Fruit fly (Drosophila melanogaster) whole organism, embryonic: ENCODE data around the gene Kah.

ENCODE experiments used
- Blimp-1 ChIP-seq: fragments of 200-800 bp; sonication (Bioruptor generic); optimal IDR thresholded peaks from 3 replicates; lab custom pipeline; 2018; ENCODE audit warnings: missing biosample characterization, missing genetic modification characterization, mild to moderate bottlenecking, moderate library complexity, missing genetic modification reagents
- CG10366 ChIP-seq: fragments of 200-800 bp; sonication (Bioruptor generic); IDR thresholded peaks from 2 replicates; pipeline ENCODE4 v1.3.6; 2022; ENCODE audit warnings: missing biosample characterization, missing genetic modification characterization
- CG10431 ChIP-seq: fragments of 200-800 bp; sonication (Bioruptor generic); optimal IDR thresholded peaks from 3 replicates; lab custom pipeline; 2018; ENCODE audit warnings: missing biosample characterization, mild to moderate bottlenecking, missing genetic modification characterization
- CG11085 ChIP-seq: fragments of 200-800 bp; sonication (Bioruptor generic); IDR thresholded peaks from 2 replicates; pipeline ENCODE4 v1.3.6; 2022; ENCODE audit warnings: missing biosample characterization, missing genetic modification characterization
- CG11456 ChIP-seq: fragments of 200-800 bp; sonication (Bioruptor generic); IDR thresholded peaks from 3 replicates; pipeline ENCODE4 v1.3.6; 2022; ENCODE audit warnings: missing biosample characterization, missing genetic modification characterization
- CG12219 ChIP-seq: fragments of 200-800 bp; sonication (Bioruptor generic); optimal IDR thresholded peaks from 3 replicates; lab custom pipeline; 2018; ENCODE audit warnings: missing biosample characterization, mild to moderate bottlenecking, missing genetic modification characterization
- CG13775 ChIP-seq: fragments of 200-800 bp; sonication (Bioruptor generic); optimal IDR thresholded peaks from 3 replicates; lab custom pipeline; 2017; ENCODE audit warnings: missing biosample characterization, mild to moderate bottlenecking, missing genetic modification characterization
- CG13894 ChIP-seq: fragments of 200-800 bp; sonication (Bioruptor generic); optimal IDR thresholded peaks from 3 replicates; lab custom pipeline; 2018; ENCODE audit warnings: missing biosample characterization, mild to moderate bottlenecking, missing genetic modification characterization, moderate library complexity
- CG15011 ChIP-seq: fragments of 200-800 bp; sonication (Bioruptor generic); optimal IDR thresholded peaks from 3 replicates; lab custom pipeline; 2018; ENCODE audit warnings: missing biosample characterization, mild to moderate bottlenecking, missing genetic modification characterization
- CG1529 ChIP-seq: fragments of 200-800 bp; sonication (Bioruptor generic); optimal IDR thresholded peaks from 3 replicates; lab custom pipeline; 2018; ENCODE audit warnings: missing biosample characterization, missing genetic modification characterization
- CG15601 ChIP-seq: fragments of 200-800 bp; sonication (Bioruptor generic); optimal IDR thresholded peaks from 3 replicates; lab custom pipeline; 2019; ENCODE audit warnings: missing biosample characterization, mild to moderate bottlenecking, missing genetic modification characterization, moderate library complexity
- CG17328 ChIP-seq: fragments of 200-800 bp; sonication (Bioruptor generic); IDR thresholded peaks from 2 replicates; pipeline ENCODE4 v1.3.6; 2022; ENCODE audit warnings: missing biosample characterization, missing genetic modification characterization
- CG17829 ChIP-seq: fragments of 200-800 bp; optimal IDR thresholded peaks from 2 replicates; lab custom pipeline; 2019; ENCODE audit warnings: missing biosample characterization, mild to moderate bottlenecking, missing genetic modification characterization, moderate library complexity
- CG2202 ChIP-seq: fragments of 200-800 bp; sonication (Bioruptor generic); optimal IDR thresholded peaks from 2 replicates; lab custom pipeline; 2018; ENCODE audit warnings: missing biosample characterization, mild to moderate bottlenecking, missing genetic modification characterization
- CG2875 ChIP-seq: fragments of 200-800 bp; sonication (Bioruptor generic); optimal IDR thresholded peaks from 2 replicates; lab custom pipeline; 2017; ENCODE audit warnings: missing biosample characterization, mild to moderate bottlenecking, missing genetic modification characterization, missing genetic modification reagents
- CG4820 ChIP-seq: fragments of 200-800 bp; sonication (Bioruptor generic); optimal IDR thresholded peaks from 3 replicates; lab custom pipeline; 2016; ENCODE audit warnings: missing biosample characterization, missing genetic modification characterization
- CG7987 ChIP-seq: fragments of 200-800 bp; sonication (Bioruptor generic); optimal IDR thresholded peaks from 2 replicates; lab custom pipeline; 2018; ENCODE audit warnings: missing biosample characterization, mild to moderate bottlenecking, missing genetic modification characterization, moderate library complexity
- CG9437 ChIP-seq: fragments of 200-800 bp; sonication (Bioruptor generic); optimal IDR thresholded peaks from 2 replicates; lab custom pipeline; 2018; ENCODE audit warnings: missing biosample characterization, mild to moderate bottlenecking, missing genetic modification characterization
- CG9727 ChIP-seq: fragments of 200-800 bp; sonication (Bioruptor generic); optimal IDR thresholded peaks from 3 replicates; lab custom pipeline; 2017; ENCODE audit warnings: missing biosample characterization, mild to moderate bottlenecking, missing genetic modification characterization
- Dip3 ChIP-seq: fragments of 200-800 bp; sonication (Bioruptor generic); optimal IDR thresholded peaks from 3 replicates; lab custom pipeline; 2016; ENCODE audit warnings: missing biosample characterization, missing genetic modification characterization
- Elba2 ChIP-seq: fragments of 200-800 bp; sonication (Bioruptor generic); optimal IDR thresholded peaks from 3 replicates; lab custom pipeline; 2016; ENCODE audit warnings: missing biosample characterization, missing genetic modification characterization
- Ets97D ChIP-seq: fragments of 200-800 bp; sonication (Bioruptor generic); optimal IDR thresholded peaks from 3 replicates; lab custom pipeline; 2016; ENCODE audit warnings: missing biosample characterization, missing genetic modification characterization
- Gug ChIP-seq: fragments of 200-800 bp; sonication (Bioruptor generic); IDR thresholded peaks from 4 replicates; pipeline ENCODE4 v1.3.6; 2022; ENCODE audit warnings: missing biosample characterization, missing genetic modification characterization
- Hr39 ChIP-seq: fragments of >200 bp; optimal IDR thresholded peaks from 2 replicates; lab custom pipeline; 2017
- Mad ChIP-seq: fragments of 200-800 bp; sonication (Bioruptor generic); optimal IDR thresholded peaks from 2 replicates; lab custom pipeline; 2016; ENCODE audit warnings: missing biosample characterization, missing genetic modification characterization
- Myb ChIP-seq: fragments of 200-800 bp; sonication (Bioruptor generic); optimal IDR thresholded peaks from 2 replicates; lab custom pipeline; 2016; ENCODE audit warnings: missing biosample characterization, missing genetic modification characterization
- Ravus ChIP-seq: fragments of 200-800 bp; sonication (Bioruptor generic); IDR thresholded peaks from 2 replicates; pipeline ENCODE4 v1.3.6; 2022; ENCODE audit warnings: missing biosample characterization, missing genetic modification characterization
- dan ChIP-seq: fragments of 200-800 bp; sonication (Bioruptor generic); IDR thresholded peaks from 2 replicates; pipeline ENCODE4 v1.3.6; 2022; ENCODE audit warnings: missing biosample characterization, missing genetic modification characterization
- dimm ChIP-seq: fragments of 200-800 bp; sonication (Bioruptor generic); IDR thresholded peaks from 2 replicates; pipeline ENCODE4 v1.3.6; 2022; ENCODE audit warnings: missing biosample characterization, missing genetic modification characterization
- dm ChIP-seq: fragments of 200-800 bp; sonication (Bioruptor generic); optimal IDR thresholded peaks from 3 replicates; lab custom pipeline; 2016; ENCODE audit warnings: missing biosample characterization, missing genetic modification characterization
- dmrt11E ChIP-seq: fragments of 200-800 bp; sonication (Bioruptor generic); optimal IDR thresholded peaks from 3 replicates; lab custom pipeline; 2018; ENCODE audit warnings: missing biosample characterization, mild to moderate bottlenecking, missing genetic modification characterization, moderate library complexity
- fd3F ChIP-seq: fragments of 200-800 bp; sonication (Bioruptor generic); optimal IDR thresholded peaks from 2 replicates; lab custom pipeline; 2018; ENCODE audit warnings: missing biosample characterization, mild to moderate bottlenecking, missing genetic modification characterization, moderate library complexity
- gce ChIP-seq: fragments of 200-800 bp; sonication (Bioruptor generic); IDR thresholded peaks from 3 replicates; pipeline ENCODE4 v1.3.6; 2022; ENCODE audit warnings: missing biosample characterization, missing genetic modification characterization
- ham ChIP-seq: fragments of 200-800 bp; sonication (Bioruptor generic); IDR thresholded peaks from 2 replicates; pipeline ENCODE4 v1.3.6; 2022; ENCODE audit warnings: missing biosample characterization, missing genetic modification characterization
- her ChIP-seq: fragments of 200-800 bp; sonication (Bioruptor generic); optimal IDR thresholded peaks from 2 replicates; lab custom pipeline; 2016; ENCODE audit warnings: missing biosample characterization, missing genetic modification characterization
- hth ChIP-seq: fragments of >200 bp; optimal IDR thresholded peaks from 2 replicates; lab custom pipeline; 2017; ENCODE audit warnings: inconsistent platforms
- ken ChIP-seq: fragments of 200-800 bp; sonication (Bioruptor generic); IDR thresholded peaks from 3 replicates; pipeline ENCODE4 v1.3.6; 2022; ENCODE audit warnings: missing biosample characterization, missing genetic modification characterization
- lmd ChIP-seq: fragments of 200-800 bp; sonication (Bioruptor generic); IDR thresholded peaks from 2 replicates; pipeline ENCODE4 v1.3.6; 2022; ENCODE audit warnings: missing biosample characterization, missing genetic modification characterization
- luna ChIP-seq: fragments of 200-800 bp; sonication (Bioruptor generic); optimal IDR thresholded peaks from 2 replicates; lab custom pipeline; 2016; ENCODE audit warnings: missing biosample characterization, missing genetic modification characterization
- maf-S ChIP-seq: fragments of 200-800 bp; sonication (Bioruptor generic); optimal IDR thresholded peaks from 2 replicates; lab custom pipeline; 2016; ENCODE audit warnings: missing biosample characterization, missing genetic modification characterization
- mirr ChIP-seq: fragments of 200-800 bp; sonication (Bioruptor generic); optimal IDR thresholded peaks from 3 replicates; lab custom pipeline; 2018; ENCODE audit warnings: missing biosample characterization, mild to moderate bottlenecking, missing genetic modification characterization
- nau ChIP-seq: fragments of 200-800 bp; sonication (Bioruptor generic); optimal IDR thresholded peaks from 3 replicates; lab custom pipeline; 2017; ENCODE audit warnings: missing biosample characterization, mild to moderate bottlenecking, missing genetic modification characterization, missing genetic modification reagents
- oc ChIP-seq: fragments of 200-800 bp; sonication (Bioruptor generic); optimal IDR thresholded peaks from 2 replicates; lab custom pipeline; 2018; ENCODE audit warnings: missing biosample characterization, mild to moderate bottlenecking, missing genetic modification characterization, moderate library complexity
- otp ChIP-seq: fragments of 200-800 bp; sonication (Bioruptor generic); IDR thresholded peaks from 3 replicates; pipeline ENCODE4, ENCODE4 v1.3.6; 2022; ENCODE audit warnings: missing biosample characterization, missing genetic modification characterization
- phol ChIP-seq: fragments of 200-800 bp; sonication (Bioruptor generic); optimal IDR thresholded peaks from 3 replicates; lab custom pipeline; 2018; ENCODE audit warnings: missing biosample characterization, mild to moderate bottlenecking, missing genetic modification characterization, moderate library complexity
- sc ChIP-seq, 3 experiments: fragments of >200 bp in 2 of 3; fragments of 200-800 bp in 1 of 3; sonication (Bioruptor generic) in 1 of 3; optimal IDR thresholded peaks; 2 replicates in 2 of 3; 3 replicates in 1 of 3; lab custom pipeline; 2017; ENCODE audit warnings: mild to moderate bottlenecking in 1 of 3, missing biosample characterization in 1 of 3, missing genetic modification characterization in 1 of 3, missing genetic modification reagents in 1 of 3
- sna ChIP-seq: fragments of 200-800 bp; sonication (Bioruptor generic); IDR thresholded peaks from 2 replicates; pipeline ENCODE4 v1.3.6; 2022; ENCODE audit warnings: missing biosample characterization, missing genetic modification characterization; ENCODE audit not compliant: partially characterized antibody
- ssp ChIP-seq: fragments of 200-800 bp; sonication (Bioruptor generic); IDR thresholded peaks from 2 replicates; pipeline ENCODE4 v1.3.6; 2022; ENCODE audit warnings: missing biosample characterization, missing genetic modification characterization
- tgo ChIP-seq: fragments of 200-800 bp; sonication (Bioruptor generic); IDR thresholded peaks from 3 replicates; pipeline ENCODE4 v1.3.6; 2022; ENCODE audit warnings: missing biosample characterization, missing genetic modification characterization
- tll ChIP-seq, 2 experiments: fragments of 200-800 bp in 1 of 2; fragments of >200 bp in 1 of 2; sonication (Bioruptor generic) in 1 of 2; optimal IDR thresholded peaks; 2 replicates each; lab custom pipeline; 2017 to 2019; ENCODE audit warnings: missing biosample characterization in 2 of 2, missing genetic modification characterization in 2 of 2, mild to moderate bottlenecking in 1 of 2, moderate library complexity in 1 of 2

The Kah gene

DNA sequence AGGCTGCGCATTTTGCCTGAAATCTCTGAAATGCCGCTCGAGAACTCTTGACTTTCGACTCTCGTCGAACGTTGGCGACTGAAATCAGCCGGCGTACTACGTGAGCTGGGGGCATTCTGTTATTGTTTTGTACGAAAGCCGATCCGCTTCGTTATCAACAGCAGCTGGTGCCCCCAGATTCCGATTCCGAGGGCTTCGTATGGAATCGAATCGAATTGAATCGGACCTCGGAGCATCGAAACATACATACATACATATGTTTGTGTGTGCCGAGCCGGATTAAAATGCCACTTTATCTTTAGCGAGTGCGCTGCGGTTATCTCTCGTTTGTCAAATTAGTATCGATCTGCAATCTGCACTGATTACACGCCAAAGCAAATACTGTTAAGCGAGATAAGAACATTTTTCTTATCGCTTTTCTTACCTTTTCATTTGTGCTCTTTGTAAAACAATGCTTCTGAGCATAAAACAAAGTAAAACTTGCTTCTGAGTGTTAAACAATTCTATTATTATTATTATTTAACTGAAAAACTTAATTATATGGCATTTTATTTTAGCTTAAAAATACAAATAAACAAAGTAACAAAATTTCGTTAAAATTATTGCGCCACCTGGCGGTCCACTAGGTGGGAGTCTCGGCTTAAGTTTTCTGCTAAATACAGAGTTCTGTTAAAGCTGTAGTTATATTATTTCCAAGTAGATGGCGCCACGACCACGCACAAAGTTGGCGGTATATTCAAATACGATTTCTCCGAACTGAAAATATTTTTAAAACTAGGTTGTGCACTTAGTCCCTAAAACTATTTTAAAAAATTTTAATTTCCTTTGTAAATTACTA is 17.6 kb upstream of the Kah start, which contains the start of gene Reg-2 (continued):
- peak; percentile 25 for TF ChIP-seq Myb
- TF ChIP-seq CG17829 = peak; percentile 58
- no peak for TF ChIP-seq sc (optimal IDR thresholded peaks at IDR 0.05; lab: Kevin White, UChicago)
- no peak for TF ChIP-seq sc (GFP tag; optimal IDR thresholded peaks at IDR 0.05; lab: Kevin White, UChicago)
- no peak for TF ChIP-seq maf-S (GFP tag; lab: Kevin White, UChicago)
- TF ChIP-seq phol (tag; lab: Kevin White, UChicago) = peak; percentile 7
- TF ChIP-seq sna = no peak
- no peak for TF ChIP-seq Gug (GFP tag; lab: Robert Waterston, UW)
- TF ChIP-seq dan (GFP tag; lab: Robert Waterston, UW) = no peak
- no peak for TF ChIP-seq hth
- TF ChIP-seq CG10366 (GFP tag; lab: Robert Waterston, UW) = no peak
- TF ChIP-seq CG15011 = no peak
- TF ChIP-seq Mad = no peak
- TF ChIP-seq ken = no peak
- TF ChIP-seq nau (GFP tag; lab: Kevin White, UChicago) = no peak
- no peak for TF ChIP-seq CG11085 (GFP tag; lab: Robert Waterston, UW)
- peak; percentile 31 for TF ChIP-seq CG15601 (tag; lab: Kevin White, UChicago)
- TF ChIP-seq tgo = no peak
- no peak for TF ChIP-seq CG10431
- TF ChIP-seq dmrt11E (tag; lab: Kevin White, UChicago) = no peak
- TF ChIP-seq dm = no peak
- no peak for TF ChIP-seq ssp (GFP tag; lab: Robert Waterston, UW)
- TF ChIP-seq ham (GFP tag; lab: Robert Waterston, UW) = no peak
- no peak for TF ChIP-seq CG7987 (GFP tag; lab: Kevin White, UChicago)
- no peak for TF ChIP-seq Blimp-1
- no peak for TF ChIP-seq dimm
- no peak for TF ChIP-seq CG9727 (GFP tag; lab: Kevin White, UChicago)
- no peak for TF ChIP-seq gce (GFP tag; lab: Robert Waterston, UW)
- peak; percentile 64; the same call in 2 of the 3 replicates for TF ChIP-seq CG11456 (GFP tag; lab: Robert Waterston, UW)
- TF ChIP-seq CG4820 (GFP tag; lab: Kevin White, UChicago) = no peak
- no peak for TF ChIP-seq Hr39 (lab: Kevin White, UChicago)
- TF ChIP-seq fd3F (GFP tag; lab: Kevin White, UChicago) = no peak
- TF ChIP-seq Elba2 (GFP tag; lab: Kevin White, UChicago) = no peak
- peak; percentile 92 for TF ChIP-seq mirr (GFP tag; lab: Kevin White, UChicago)
- TF ChIP-seq lmd (GFP tag; lab: Robert Waterston, UW) = no peak
- no peak for TF ChIP-seq tll (GFP tag; optimal IDR thresholded peaks at IDR 0.05; lab: Kevin White, UChicago)
- no peak for TF ChIP-seq Ets97D
- TF ChIP-seq CG1529 (GFP tag; lab: Kevin White, UChicago) = no peak
- no peak for TF ChIP-seq CG2875
- no peak for TF ChIP-seq her (GFP tag; lab: Kevin White, UChicago)
- TF ChIP-seq CG12219 (GFP tag; lab: Kevin White, UChicago) = no peak
- no peak for TF ChIP-seq CG2202 (tag; lab: Kevin White, UChicago)
- no peak for TF ChIP-seq CG13775 (GFP tag; lab: Kevin White, UChicago)
- no peak for TF ChIP-seq CG13894 (tag; lab: Kevin White, UChicago)
- TF ChIP-seq CG17328 (GFP tag; lab: Robert Waterston, UW) = no peak
- no peak for TF ChIP-seq luna (GFP tag; lab: Kevin White, UChicago)
- no peak for TF ChIP-seq oc
- TF ChIP-seq Ravus = no peak
- TF ChIP-seq CG9437 (GFP tag; lab: Kevin White, UChicago) = no peak
- TF ChIP-seq Dip3 (GFP tag; lab: Kevin White, UChicago) = no peak
- TF ChIP-seq otp (GFP tag; lab: Robert Waterston, UW) = no peak
